Fruit fly (Drosophila melanogaster): Measurements from ENCODE around the gene CG14323.
A peak's percentile ranks its signal among the peaks of the same experiment; 100 is the strongest.

The CG14323 gene

dm6 chr3R:17666061-17666796, 44.3 kb upstream of the CG14323 start (continued):
- no peak for TF ChIP-seq grau (tag; optimal IDR thresholded peaks at IDR 0.05)
- TF ChIP-seq CG15011 (GFP tag; optimal IDR thresholded peaks at IDR 0.05) = no peak
- TF ChIP-seq H15 (GFP tag; IDR thresholded peaks at IDR 0.05) = no peak
- no peak for TF ChIP-seq chn (GFP tag; optimal IDR thresholded peaks at IDR 0.05)
- no peak for TF ChIP-seq dm (GFP tag; optimal IDR thresholded peaks at IDR 0.05)
- peak; percentile 69 to 82 for TF ChIP-seq Trl (optimal IDR thresholded peaks at IDR 0.05)
- no peak for TF ChIP-seq Trl (GFP tag; optimal IDR thresholded peaks at IDR 0.05)
- TF ChIP-seq CG11723 (GFP tag; optimal IDR thresholded peaks at IDR 0.05) = no peak
- TF ChIP-seq p53 (GFP tag; optimal IDR thresholded peaks at IDR 0.05) = no peak
- TF ChIP-seq gem (tag; optimal IDR thresholded peaks at IDR 0.05) = no peak
- no peak for TF ChIP-seq nerfin-2 (GFP tag; IDR thresholded peaks at IDR 0.05; ENCODE audit: partially characterized antibody)
- no peak for TF ChIP-seq Blimp-1 (GFP tag; optimal IDR thresholded peaks at IDR 0.05)
- TF ChIP-seq CG11456 (GFP tag; IDR thresholded peaks at IDR 0.05) = no peak
- TF ChIP-seq CG11093 (GFP tag; IDR thresholded peaks at IDR 0.05) = no peak
- TF ChIP-seq vfl (GFP tag; optimal IDR thresholded peaks at IDR 0.05) = no peak
- TF ChIP-seq CG1832 (GFP tag; optimal IDR thresholded peaks at IDR 0.05) = peak; percentile 33
- peak; percentile 84; the same call in 1 of the 2 replicates for TF ChIP-seq CG4360 (GFP tag; IDR thresholded peaks at IDR 0.05)
- TF ChIP-seq CG17361 (GFP tag; IDR thresholded peaks at IDR 0.05) = no peak
- TF ChIP-seq CG15479 (GFP tag; optimal IDR thresholded peaks at IDR 0.05) = no peak
- TF ChIP-seq sens-2 (GFP tag; IDR thresholded peaks at IDR 0.05) = no peak
- no peak for TF ChIP-seq CG4854 (GFP tag; optimal IDR thresholded peaks at IDR 0.05)
- no peak for TF ChIP-seq ind (GFP tag; optimal IDR thresholded peaks at IDR 0.05)

dm6 chr3R:17656923-17657322, 35.0 kb upstream of the CG14323 start:
- no peak for TF ChIP-seq HLH54F (GFP tag; optimal IDR thresholded peaks at IDR 0.05)
- 0 out of 2 replicates have a peak, but pooled peaks have one; percentile 12 for TF ChIP-seq ato (GFP tag; IDR thresholded peaks at IDR 0.05; ENCODE audit: partially characterized antibody)
- TF ChIP-seq klu (GFP tag; IDR thresholded peaks at IDR 0.05) = no peak
- 0 out of 2 replicates have a peak, but pooled peaks have one; percentile 18 for TF ChIP-seq Bgb (GFP tag; IDR thresholded peaks at IDR 0.05; ENCODE audit: partially characterized antibody)
- TF ChIP-seq dan (GFP tag; IDR thresholded peaks at IDR 0.05) = no peak
- TF ChIP-seq nerfin-2 (GFP tag; IDR thresholded peaks at IDR 0.05; ENCODE audit: partially characterized antibody) = 0 out of 2 replicates have a peak, but pooled peaks have one; percentile 27
- no peak for TF ChIP-seq Doc2 (GFP tag; IDR thresholded peaks at IDR 0.05)
- TF ChIP-seq Bdp1 (GFP tag; optimal IDR thresholded peaks at IDR 0.05) = peak; percentile 89
- no peak for TF ChIP-seq tup (GFP tag; optimal IDR thresholded peaks at IDR 0.05)
- 0 out of 3 replicates have a peak, but pooled peaks have one; percentile 13 for TF ChIP-seq Opbp (GFP tag; IDR thresholded peaks at IDR 0.05; ENCODE audit: partially characterized antibody)
- TF ChIP-seq CG7963 (GFP tag; IDR thresholded peaks at IDR 0.05; ENCODE audit: partially characterized antibody) = 0 out of 3 replicates have a peak, but pooled peaks have one; percentile 17
- TF ChIP-seq kay (GFP tag; optimal IDR thresholded peaks at IDR 0.05) = no peak
- no peak for TF ChIP-seq CG2116 (GFP tag; optimal IDR thresholded peaks at IDR 0.05)
- 0 out of 3 replicates have a peak, but pooled peaks have one; percentile 48 for TF ChIP-seq HLH4C (GFP tag; IDR thresholded peaks at IDR 0.05; ENCODE audit: partially characterized antibody)
- peak; percentile 47; the same call in 1 of the 3 replicates for TF ChIP-seq CG16813 (GFP tag; IDR thresholded peaks at IDR 0.05; ENCODE audit: partially characterized antibody)
- no peak for TF ChIP-seq CG12769 (tag; optimal IDR thresholded peaks at IDR 0.05)
- peak; percentile 48; the same call in 1 of the 3 replicates for TF ChIP-seq CG6791 (GFP tag; IDR thresholded peaks at IDR 0.05; ENCODE audit: partially characterized antibody)

All from whole organism, embryonic.